Worm (Caenorhabditis elegans) whole organism, L3 larva: ENCODE data around the gene F21G4.5.

ENCODE experiments used
- R02D3.7 ChIP-seq: fragments of 150-350 bp; optimal IDR thresholded peaks from 2 replicates; lab custom pipeline; 2014; ENCODE audit warnings: missing biosample characterization, missing genetic modification characterization
- ZK546.5 ChIP-seq: sonication (generic microtip); optimal IDR thresholded peaks from 2 replicates; lab custom pipeline; 2017; ENCODE audit warnings: missing biosample characterization, missing genetic modification characterization
- aly-2 ChIP-seq: fragments of 150-350 bp; optimal IDR thresholded peaks from 2 replicates; lab custom pipeline; 2014; ENCODE audit warnings: missing biosample characterization, missing genetic modification characterization
- ama-1 ChIP-seq: fragments of 150-350 bp; optimal IDR thresholded peaks from 2 replicates; lab custom pipeline; 2018
- ceh-16 ChIP-seq: sonication (generic microtip); optimal IDR thresholded peaks from 2 replicates; lab custom pipeline; 2017; ENCODE audit warnings: missing biosample characterization, missing genetic modification characterization
- ceh-28 ChIP-seq: fragments of 150-350 bp; optimal IDR thresholded peaks from 2 replicates; lab custom pipeline; 2014; ENCODE audit warnings: missing biosample characterization, missing genetic modification reagents, missing genetic modification characterization
- ceh-82 ChIP-seq: fragments of 150-350 bp; optimal IDR thresholded peaks from 2 replicates; lab custom pipeline; 2014; ENCODE audit warnings: missing biosample characterization, missing genetic modification characterization
- ceh-9 ChIP-seq: sonication (generic microtip); optimal IDR thresholded peaks from 2 replicates; lab custom pipeline; 2018; ENCODE audit warnings: missing biosample characterization, missing genetic modification characterization
- daf-12 ChIP-seq: fragments of 150-350 bp; optimal IDR thresholded peaks from 2 replicates; lab custom pipeline; 2014; ENCODE audit warnings: missing biosample characterization, missing genetic modification reagents, missing genetic modification characterization
- egl-27 ChIP-seq: sonication (generic microtip); optimal IDR thresholded peaks from 4 replicates; lab custom pipeline; 2017; ENCODE audit warnings: missing biosample characterization, missing genetic modification reagents, missing genetic modification characterization
- egl-5 ChIP-seq: fragments of 150-350 bp; optimal IDR thresholded peaks from 2 replicates; lab custom pipeline; 2017; ENCODE audit warnings: missing biosample characterization, missing genetic modification reagents, missing genetic modification characterization, inconsistent platforms
- elt-1 ChIP-seq: fragments of 150-350 bp; optimal IDR thresholded peaks from 2 replicates; lab custom pipeline; 2014; ENCODE audit warnings: missing biosample characterization, missing genetic modification characterization
- elt-2 ChIP-seq: sonication (generic microtip); optimal IDR thresholded peaks from 2 replicates; lab custom pipeline; 2016; ENCODE audit warnings: missing genetic modification reagents, mild to moderate bottlenecking, missing genetic modification characterization, missing compliant biosample characterization
- elt-3 ChIP-seq, 3 experiments: fragments of 150-350 bp in 1 of 3; sonication (generic microtip) in 2 of 3; optimal IDR thresholded peaks; 2 replicates in 2 of 3; 4 replicates in 1 of 3; lab custom pipeline; 2014 to 2017; ENCODE audit warnings: missing biosample characterization in 3 of 3, missing genetic modification characterization in 3 of 3
- eor-1 ChIP-seq, 2 experiments: fragments of 150-350 bp; optimal IDR thresholded peaks; 2 replicates each; lab custom pipeline; 2014 to 2018; ENCODE audit warnings: missing biosample characterization in 2 of 2, missing genetic modification characterization in 2 of 2
- fkh-10 ChIP-seq: sonication (generic microtip); optimal IDR thresholded peaks from 2 replicates; lab custom pipeline; 2017; ENCODE audit warnings: missing biosample characterization, missing genetic modification reagents, missing genetic modification characterization
- fkh-2 ChIP-seq: fragments of 150-350 bp; optimal IDR thresholded peaks from 2 replicates; lab custom pipeline; 2014; ENCODE audit warnings: missing biosample characterization, missing genetic modification reagents, missing genetic modification characterization
- fos-1 ChIP-seq: fragments of 150-350 bp; optimal IDR thresholded peaks from 2 replicates; lab custom pipeline; 2014; ENCODE audit warnings: missing biosample characterization, missing genetic modification characterization
- hmg-11 ChIP-seq: sonication (generic microtip); optimal IDR thresholded peaks from 2 replicates; lab custom pipeline; 2016; ENCODE audit warnings: missing genetic modification characterization, missing compliant biosample characterization
- jun-1 ChIP-seq: fragments of 150-350 bp; optimal IDR thresholded peaks from 2 replicates; lab custom pipeline; 2014; ENCODE audit warnings: missing biosample characterization, missing genetic modification reagents, missing genetic modification characterization
- lin-15B ChIP-seq: fragments of 150-350 bp; optimal IDR thresholded peaks from 2 replicates; lab custom pipeline; 2014; ENCODE audit warnings: missing biosample characterization, missing genetic modification characterization
- lin-39 ChIP-seq: fragments of 150-350 bp; optimal IDR thresholded peaks from 2 replicates; lab custom pipeline; 2018; ENCODE audit warnings: missing biosample characterization, missing genetic modification reagents, missing genetic modification characterization
- lsy-12 ChIP-seq: sonication (generic microtip); optimal IDR thresholded peaks from 2 replicates; lab custom pipeline; 2016; ENCODE audit warnings: mild to moderate bottlenecking, missing genetic modification characterization, missing compliant biosample characterization
- mdl-1 ChIP-seq: fragments of 150-350 bp; optimal IDR thresholded peaks from 2 replicates; lab custom pipeline; 2014; ENCODE audit warnings: missing biosample characterization, missing genetic modification characterization
- mml-1 ChIP-seq: fragments of 150-350 bp; sonication (generic microtip); optimal IDR thresholded peaks from 3 replicates; lab custom pipeline; 2014; ENCODE audit warnings: missing biosample characterization, missing genetic modification characterization
- nfya-1 ChIP-seq: sonication (generic microtip); optimal IDR thresholded peaks from 2 replicates; lab custom pipeline; 2017; ENCODE audit warnings: missing genetic modification characterization, mild to moderate bottlenecking, missing compliant biosample characterization, antibody characterized with exemption, moderate library complexity; ENCODE audit not compliant: insufficient read depth
- nhr-11 ChIP-seq: fragments of 150-350 bp; optimal IDR thresholded peaks from 2 replicates; lab custom pipeline; 2014; ENCODE audit warnings: missing biosample characterization, missing genetic modification characterization
- nhr-12 ChIP-seq: fragments of 150-350 bp; optimal IDR thresholded peaks from 2 replicates; lab custom pipeline; 2014; ENCODE audit warnings: missing biosample characterization, missing genetic modification characterization
- nhr-23 ChIP-seq: fragments of 150-350 bp; optimal IDR thresholded peaks from 2 replicates; lab custom pipeline; 2014; ENCODE audit warnings: missing biosample characterization, missing genetic modification reagents, missing genetic modification characterization
- nhr-237 ChIP-seq: fragments of 150-350 bp; optimal IDR thresholded peaks from 2 replicates; lab custom pipeline; 2014; ENCODE audit warnings: missing biosample characterization, missing genetic modification characterization
- nhr-25 ChIP-seq: sonication (generic microtip); optimal IDR thresholded peaks from 2 replicates; lab custom pipeline; 2017; ENCODE audit warnings: missing biosample characterization, missing genetic modification characterization
- nhr-28 ChIP-seq: fragments of 150-350 bp; optimal IDR thresholded peaks from 2 replicates; lab custom pipeline; 2014; ENCODE audit warnings: missing biosample characterization, missing genetic modification characterization
- nhr-43 ChIP-seq: sonication (generic microtip); optimal IDR thresholded peaks from 2 replicates; lab custom pipeline; 2016; ENCODE audit warnings: mild to moderate bottlenecking, missing genetic modification characterization, missing compliant biosample characterization; ENCODE audit not compliant: poor library complexity, severe bottlenecking
- nhr-67 ChIP-seq: fragments of 150-350 bp; optimal IDR thresholded peaks from 2 replicates; lab custom pipeline; 2014; ENCODE audit warnings: missing biosample characterization, missing genetic modification characterization
- nhr-76 ChIP-seq: fragments of 150-350 bp; sonication (generic microtip); optimal IDR thresholded peaks from 5 replicates; lab custom pipeline; 2014; ENCODE audit warnings: missing biosample characterization, missing genetic modification characterization
- nhr-77 ChIP-seq: fragments of 150-350 bp; optimal IDR thresholded peaks from 2 replicates; lab custom pipeline; 2014; ENCODE audit warnings: missing biosample characterization, missing genetic modification characterization
- pha-4 ChIP-seq: fragments of 150-350 bp; optimal IDR thresholded peaks from 2 replicates; lab custom pipeline; 2014; ENCODE audit warnings: missing biosample characterization, missing genetic modification reagents, missing genetic modification characterization
- pqm-1 ChIP-seq: fragments of 150-350 bp; optimal IDR thresholded peaks from 2 replicates; lab custom pipeline; 2017; ENCODE audit warnings: missing biosample characterization, missing genetic modification characterization, inconsistent platforms
- sea-2 ChIP-seq: fragments of 150-350 bp; sonication (generic microtip); optimal IDR thresholded peaks from 4 replicates; lab custom pipeline; 2014; ENCODE audit warnings: missing biosample characterization, missing genetic modification reagents, missing genetic modification characterization
- skn-1 ChIP-seq: fragments of 150-350 bp; optimal IDR thresholded peaks from 2 replicates; lab custom pipeline; 2014; ENCODE audit warnings: missing biosample characterization, missing genetic modification characterization
- snpc-4 ChIP-seq: fragments of 150-350 bp; optimal IDR thresholded peaks from 2 replicates; lab custom pipeline; 2014; ENCODE audit warnings: missing biosample characterization, missing genetic modification characterization
- tbx-2 ChIP-seq: sonication (generic microtip); optimal IDR thresholded peaks from 2 replicates; lab custom pipeline; 2016; ENCODE audit warnings: mild to moderate bottlenecking, missing genetic modification characterization, missing compliant biosample characterization
- unc-39 ChIP-seq: sonication (generic microtip); optimal IDR thresholded peaks from 4 replicates; lab custom pipeline; 2017; ENCODE audit warnings: missing biosample characterization, missing genetic modification characterization
- unc-62 ChIP-seq: fragments of 150-350 bp; sonication (generic microtip); optimal IDR thresholded peaks from 4 replicates; lab custom pipeline; 2014; ENCODE audit warnings: missing biosample characterization, missing genetic modification reagents, missing genetic modification characterization
- zag-1 ChIP-seq: fragments of 150-350 bp; optimal IDR thresholded peaks from 2 replicates; lab custom pipeline; 2014; ENCODE audit warnings: missing biosample characterization, missing genetic modification characterization
- ztf-11 ChIP-seq: fragments of 150-350 bp; optimal IDR thresholded peaks from 2 replicates; lab custom pipeline; 2014; ENCODE audit warnings: missing biosample characterization, missing genetic modification characterization
- ztf-4 ChIP-seq: fragments of 150-350 bp; optimal IDR thresholded peaks from 2 replicates; lab custom pipeline; 2014; ENCODE audit warnings: missing biosample characterization, missing genetic modification characterization

The F21G4.5 gene

DNA sequence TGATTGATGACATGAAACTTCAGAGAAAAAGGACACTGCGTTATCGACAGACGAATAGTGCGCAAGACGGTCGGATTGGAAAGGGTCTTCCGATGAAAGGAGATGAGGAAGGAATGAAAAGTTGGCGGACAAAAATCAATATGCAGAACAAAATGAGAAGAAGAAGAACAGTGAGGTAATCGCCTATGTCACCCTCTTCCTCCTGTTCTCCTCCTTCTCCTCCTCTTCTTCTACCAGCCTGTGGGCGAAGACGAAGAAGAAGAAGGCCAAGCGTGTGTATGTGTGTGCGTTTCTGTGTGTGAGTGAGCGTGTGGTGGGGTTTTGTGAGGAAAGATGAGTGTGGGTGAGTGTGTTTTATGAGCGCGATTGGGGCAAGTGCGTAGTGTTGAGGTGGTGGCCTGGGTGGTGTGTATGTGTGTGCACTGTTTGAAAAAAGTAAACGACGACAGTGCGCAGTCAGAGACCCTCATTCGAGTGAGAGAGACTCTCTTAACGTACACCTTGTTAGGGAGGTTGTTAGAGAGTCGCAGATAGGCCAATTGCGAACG is 26.4 kb downstream of the F21G4.5 start, which contains the start of gene tsp-21:
tsp-21 (plus strand) TSS at position 146 of the 548 bp plus-strand sequence.
- TF ChIP-seq pha-4 (tag; lab: Kevin White, UChicago) (peak; percentile 94), R02D3.7 (tag; lab: Kevin White, UChicago) (no peak), nhr-11 (tag; lab: Kevin White, UChicago) (no peak), elt-2 (tag; lab: Kevin White, UChicago) (peak; percentile 80), nhr-12 (no peak), elt-3 (tag; optimal IDR thresholded peaks at IDR 0.05; lab: Kevin White, UChicago) (no peak), fkh-10 (GFP tag; lab: Kevin White, UChicago) (no peak), nhr-23 (tag; lab: Kevin White, UChicago) (peak; percentile 85), nhr-76 (tag; lab: Kevin White, UChicago) (no peak), nhr-237 (no peak), fkh-2 (no peak), nhr-77 (tag; lab: Kevin White, UChicago) (no peak), nhr-67 (tag; lab: Kevin White, UChicago) (no peak), unc-39 (tag; lab: Kevin White, UChicago) (no peak), ama-1 (peak; percentile 50), nhr-25 (tag; lab: Kevin White, UChicago) (peak; percentile 97), zag-1 (tag; lab: Kevin White, UChicago) (no peak), elt-1 (tag; lab: Kevin White, UChicago) (peak; percentile 41), ceh-16 (tag; lab: Kevin White, UChicago) (no peak), sea-2 (peak; percentile 33), lsy-12 (tag; lab: Kevin White, UChicago) (peak; percentile 64), egl-27 (tag; lab: Kevin White, UChicago) (peak; percentile 84), nhr-43 (peak; percentile 72), nhr-28 (tag; lab: Kevin White, UChicago) (no peak), ceh-82 (tag; lab: Kevin White, UChicago) (no peak), daf-12 (tag; lab: Kevin White, UChicago) (no peak), jun-1 (tag; lab: Kevin White, UChicago) (peak; percentile 72), eor-1 (tag; optimal IDR thresholded peaks at IDR 0.05; lab: Kevin White, UChicago) (no peak), mml-1 (tag; lab: Kevin White, UChicago) (no peak), skn-1 (tag; lab: Kevin White, UChicago) (peak; percentile 66), ztf-11 (tag; lab: Kevin White, UChicago) (no peak), tbx-2 (tag; lab: Kevin White, UChicago) (peak; percentile 15), fos-1 (tag; lab: Kevin White, UChicago) (peak; percentile 59), ceh-9 (tag; lab: Kevin White, UChicago) (no peak), mdl-1 (tag; lab: Kevin White, UChicago) (no peak), ceh-28 (tag; lab: Kevin White, UChicago) (peak; percentile 55), ztf-4 (no peak), snpc-4 (tag; lab: Kevin White, UChicago) (peak; percentile 61), nfya-1 (tag; lab: Kevin White, UChicago) (peak; percentile 84), egl-5 (tag; lab: Kevin White, UChicago) (peak; percentile 39), lin-39 (tag; lab: Kevin White, UChicago) (peak; percentile 84), pqm-1 (tag; lab: Kevin White, UChicago) (peak; percentile 85), aly-2 (tag; lab: Kevin White, UChicago) (no peak), ZK546.5 (tag; lab: Kevin White, UChicago) (no peak), lin-15B (tag; lab: Kevin White, UChicago) (peak; percentile 50), hmg-11 (peak; percentile 84), unc-62 (GFP tag; lab: Kevin White, UChicago) (peak; percentile 24)
